Fruit fly (Drosophila melanogaster): ENCODE measurements around the gene nht.

Gene nht

dm6 chr2L:15271757-15272589 lies 46.7 kb downstream of the nht start, which contains the start of gene Cul3 (continued):
- TF ChIP-seq CG3726 (GFP tag; IDR thresholded peaks at IDR 0.05) (no peak), Atf-2 (GFP tag; optimal IDR thresholded peaks at IDR 0.05) (no peak), bcd (GFP tag; optimal IDR thresholded peaks at IDR 0.05) (no peak), nmo (GFP tag; optimal IDR thresholded peaks at IDR 0.05) (peak; percentile 19), ranshi (GFP tag; IDR thresholded peaks at IDR 0.05) (no peak), Hr51 (GFP tag; optimal IDR thresholded peaks at IDR 0.05) (no peak), wor (GFP tag; IDR thresholded peaks at IDR 0.05) (no peak), Side (GFP tag; optimal IDR thresholded peaks at IDR 0.05) (no peak), row (GFP tag; IDR thresholded peaks at IDR 0.05) (peak; percentile 85), cwo (GFP tag; optimal IDR thresholded peaks at IDR 0.05) (no peak), repo (GFP tag; optimal IDR thresholded peaks at IDR 0.05) (no peak), aop (GFP tag; IDR thresholded peaks at IDR 0.05) (no peak), ssp (GFP tag; IDR thresholded peaks at IDR 0.05) (no peak), Opbp (GFP tag; IDR thresholded peaks at IDR 0.05; ENCODE audit: partially characterized antibody) (peak; percentile 85), MTF-1 (GFP tag; optimal IDR thresholded peaks at IDR 0.05; ENCODE audit: borderline replicate concordance) (no peak), Lhr (GFP tag; optimal IDR thresholded peaks at IDR 0.05) (peak; percentile 8), fd96Cb (tag; optimal IDR thresholded peaks at IDR 0.05) (no peak), CG11560 (tag; IDR thresholded peaks at IDR 0.05) (no peak), zfh1 (GFP tag; IDR thresholded peaks at IDR 0.05) (0 out of 3 replicates have a peak, but pooled peaks have one; percentile 3), CG4820 (GFP tag; optimal IDR thresholded peaks at IDR 0.05) (no peak), CG18619 (GFP tag; optimal IDR thresholded peaks at IDR 0.05) (no peak), CG17186 (GFP tag; optimal IDR thresholded peaks at IDR 0.05) (peak; percentile 1), psq (GFP tag; optimal IDR thresholded peaks at IDR 0.05) (no peak), CG12391 (tag; optimal IDR thresholded peaks at IDR 0.05) (peak; percentile 40), Six4 (GFP tag; optimal IDR thresholded peaks at IDR 0.05) (no peak), gcm (GFP tag; optimal IDR thresholded peaks at IDR 0.05) (no peak), odd (GFP tag; optimal IDR thresholded peaks at IDR 0.05) (no peak), chn (GFP tag; optimal IDR thresholded peaks at IDR 0.05) (no peak), sens-2 (GFP tag; IDR thresholded peaks at IDR 0.05) (no peak), vvl (GFP tag; IDR thresholded peaks at IDR 0.05) (no peak), B-H1 (GFP tag; IDR thresholded peaks at IDR 0.05) (no peak), knrl (GFP tag; IDR thresholded peaks at IDR 0.05; ENCODE audit: partially characterized antibody) (peak; percentile 83), otp (GFP tag; IDR thresholded peaks at IDR 0.05) (no peak), CG2202 (tag; optimal IDR thresholded peaks at IDR 0.05) (no peak), oc (tag; optimal IDR thresholded peaks at IDR 0.05) (no peak), CG7271 (tag; optimal IDR thresholded peaks at IDR 0.05) (no peak), Atf3 (GFP tag; optimal IDR thresholded peaks at IDR 0.05) (no peak), Xrp1 (GFP tag; IDR thresholded peaks at IDR 0.05) (no peak; the same call in 1 of the 2 replicates), CG2199 (GFP tag; IDR thresholded peaks at IDR 0.05) (no peak; the same call in 2 of the 3 replicates), lab (GFP tag; optimal IDR thresholded peaks at IDR 0.05) (no peak), h (optimal IDR thresholded peaks at IDR 0.05) (no peak), CG12744 (GFP tag; optimal IDR thresholded peaks at IDR 0.05) (no peak), cato (GFP tag; optimal IDR thresholded peaks at IDR 0.05; ENCODE audit: borderline replicate concordance) (no peak), jigr1 (GFP tag; IDR thresholded peaks at IDR 0.05) (no peak), CG2678 (tag; optimal IDR thresholded peaks at IDR 0.05) (peak; percentile 51), CG12236 (GFP tag; optimal IDR thresholded peaks at IDR 0.05) (no peak), CG10209 (GFP tag; optimal IDR thresholded peaks at IDR 0.05) (no peak), CG10959 (GFP tag; IDR thresholded peaks at IDR 0.05) (no peak), CG10462 (GFP tag; optimal IDR thresholded peaks at IDR 0.05) (no peak), hb (GFP tag; IDR thresholded peaks at IDR 0.05; ENCODE audit: partially characterized antibody) (peak; percentile 75)

Measured in whole organism, embryonic.